Worm (Caenorhabditis elegans) whole organism, L4 larva: ENCODE data around the gene T23F11.6.

Experiments
- T26A8.4 ChIP-seq: fragments of 200-800 bp; sonication (Bioruptor generic); IDR thresholded peaks from 2 replicates; pipeline ENCODE4 v1.3.6; 2022; ENCODE audit warnings: missing genetic modification characterization, missing compliant biosample characterization
- ZK546.5 ChIP-seq, 2 experiments: sonication (generic microtip); optimal IDR thresholded peaks; 2 replicates each; lab custom pipeline; 2017; ENCODE audit warnings: missing biosample characterization in 2 of 2, missing genetic modification characterization in 2 of 2
- aha-1 ChIP-seq: fragments of 150-350 bp; peaks from one replicate; lab custom pipeline; 2014; ENCODE audit warnings: missing biosample characterization, missing genetic modification characterization
- ceh-20 ChIP-seq: fragments of 200-800 bp; sonication (Bioruptor generic); IDR thresholded peaks from 2 replicates; pipeline ENCODE4 v1.3.6; 2022; ENCODE audit warnings: missing genetic modification reagents, missing genetic modification characterization, missing compliant biosample characterization
- ceh-32 ChIP-seq: sonication (generic microtip); optimal IDR thresholded peaks from 2 replicates; lab custom pipeline; 2016; ENCODE audit warnings: mild to moderate bottlenecking, missing genetic modification characterization, missing compliant biosample characterization; ENCODE audit not compliant: poor library complexity
- ceh-44 ChIP-seq: fragments of 200-800 bp; sonication (Bioruptor generic); IDR thresholded peaks from 2 replicates; pipeline ENCODE4 v1.3.6; 2022; ENCODE audit warnings: missing genetic modification reagents, missing genetic modification characterization, missing compliant biosample characterization
- daf-16 ChIP-seq, 3 experiments: sonication (generic microtip); optimal IDR thresholded peaks; 2 replicates each; lab custom pipeline; 2016 to 2017; ENCODE audit warnings: missing genetic modification characterization in 3 of 3, missing genetic modification reagents in 3 of 3, mild to moderate bottlenecking in 2 of 3, missing compliant biosample characterization in 2 of 3, missing biosample characterization in 1 of 3, moderate library complexity in 1 of 3
- daf-8 ChIP-seq: fragments of 200-800 bp; sonication (Bioruptor generic); IDR thresholded peaks from 2 replicates; pipeline ENCODE4 v1.3.6; 2022; ENCODE audit warnings: missing genetic modification characterization, missing compliant biosample characterization
- dmd-6 ChIP-seq: fragments of 200-800 bp; sonication (Bioruptor generic); IDR thresholded peaks from 2 replicates; pipeline ENCODE4 v1.3.6; 2022; ENCODE audit warnings: missing genetic modification reagents, missing genetic modification characterization, missing compliant biosample characterization
- dpl-1 ChIP-seq: fragments of 150-350 bp; optimal IDR thresholded peaks from 2 replicates; lab custom pipeline; 2014; ENCODE audit warnings: missing biosample characterization, missing genetic modification reagents, missing genetic modification characterization
- dve-1 ChIP-seq: sonication (generic microtip); optimal IDR thresholded peaks from 2 replicates; lab custom pipeline; 2017; ENCODE audit warnings: antibody characterized with exemption, mild to moderate bottlenecking, missing genetic modification characterization, missing compliant biosample characterization; ENCODE audit not compliant: insufficient read depth
- fkh-10 ChIP-seq: fragments of 150-350 bp; optimal IDR thresholded peaks from 2 replicates; lab custom pipeline; 2014; ENCODE audit warnings: missing biosample characterization, missing genetic modification reagents, missing genetic modification characterization
- gei-8 ChIP-seq: fragments of 200-800 bp; sonication (Bioruptor generic); optimal IDR thresholded peaks from 2 replicates; lab custom pipeline; 2018; ENCODE audit warnings: mild to moderate bottlenecking, missing genetic modification characterization, missing compliant biosample characterization
- hlh-11 ChIP-seq: fragments of 200-800 bp; sonication (Bioruptor generic); optimal IDR thresholded peaks from 2 replicates; lab custom pipeline; 2018; ENCODE audit warnings: mild to moderate bottlenecking, missing genetic modification characterization, missing compliant biosample characterization
- hlh-30 ChIP-seq: sonication (generic microtip); optimal IDR thresholded peaks from 2 replicates; lab custom pipeline; 2017; ENCODE audit warnings: antibody characterized with exemption, mild to moderate bottlenecking, missing genetic modification characterization, missing compliant biosample characterization; ENCODE audit not compliant: insufficient read depth
- hmg-1.1 ChIP-seq: fragments of 200-800 bp; sonication (Bioruptor generic); IDR thresholded peaks from 2 replicates; pipeline ENCODE4 v1.3.6; 2022; ENCODE audit warnings: missing genetic modification reagents, missing genetic modification characterization, missing compliant biosample characterization
- lin-39 ChIP-seq: fragments of 150-350 bp; optimal IDR thresholded peaks from 2 replicates; lab custom pipeline; 2014; ENCODE audit warnings: missing biosample characterization, missing genetic modification reagents, missing genetic modification characterization
- madf-5 ChIP-seq, 2 experiments: fragments of 200-800 bp; sonication (Bioruptor generic); IDR thresholded peaks; 2 replicates each; pipeline ENCODE4 v1.3.6; 2022; ENCODE audit warnings: missing compliant biosample characterization in 2 of 2, missing genetic modification characterization in 2 of 2
- mdl-1 ChIP-seq, 2 experiments: fragments of 150-350 bp in 1 of 2; sonication (generic microtip) in 1 of 2; optimal IDR thresholded peaks; 2 replicates each; lab custom pipeline; 2014 to 2017; ENCODE audit warnings: missing biosample characterization in 2 of 2, missing genetic modification characterization in 2 of 2
- mep-1 ChIP-seq: fragments of 150-350 bp; sonication (generic microtip); optimal IDR thresholded peaks from 3 replicates; lab custom pipeline; 2014; ENCODE audit warnings: missing biosample characterization, missing genetic modification characterization
- mxl-3 ChIP-seq: fragments of 200-800 bp; sonication (Bioruptor generic); optimal IDR thresholded peaks from 2 replicates; lab custom pipeline; 2018; ENCODE audit warnings: mild to moderate bottlenecking, missing genetic modification characterization, missing compliant biosample characterization
- nhr-102 ChIP-seq: sonication (generic microtip); optimal IDR thresholded peaks from 2 replicates; lab custom pipeline; 2016; ENCODE audit warnings: mild to moderate bottlenecking, missing genetic modification characterization, moderate library complexity, missing compliant biosample characterization
- nhr-11 ChIP-seq: fragments of 150-350 bp; optimal IDR thresholded peaks from 2 replicates; lab custom pipeline; 2014; ENCODE audit warnings: missing biosample characterization, missing genetic modification characterization
- nhr-237 ChIP-seq: sonication (generic microtip); optimal IDR thresholded peaks from 2 replicates; lab custom pipeline; 2017; ENCODE audit warnings: missing biosample characterization, missing genetic modification characterization
- nhr-25 ChIP-seq: sonication (generic microtip); optimal IDR thresholded peaks from 2 replicates; lab custom pipeline; 2017; ENCODE audit warnings: missing genetic modification characterization, mild to moderate bottlenecking, missing compliant biosample characterization, antibody characterized with exemption, moderate library complexity, borderline replicate concordance; ENCODE audit not compliant: insufficient read depth
- nhr-28 ChIP-seq: fragments of 150-350 bp; optimal IDR thresholded peaks from 2 replicates; lab custom pipeline; 2014; ENCODE audit warnings: missing biosample characterization, missing genetic modification characterization
- nhr-48 ChIP-seq: sonication (generic microtip); optimal IDR thresholded peaks from 2 replicates; lab custom pipeline; 2016; ENCODE audit warnings: mild to moderate bottlenecking, missing genetic modification characterization, missing compliant biosample characterization
- nhr-76 ChIP-seq: fragments of 150-350 bp; optimal IDR thresholded peaks from 2 replicates; lab custom pipeline; 2014; ENCODE audit warnings: missing biosample characterization, missing genetic modification characterization
- pqm-1 ChIP-seq: sonication (generic microtip); optimal IDR thresholded peaks from 2 replicates; lab custom pipeline; 2017; ENCODE audit warnings: missing biosample characterization, missing genetic modification characterization
- rbr-2 ChIP-seq: sonication (generic microtip); optimal IDR thresholded peaks from 2 replicates; lab custom pipeline; 2016; ENCODE audit warnings: missing genotype, missing genetic modification characterization, missing compliant biosample characterization
- set-16 ChIP-seq: fragments of 200-800 bp; sonication (Bioruptor generic); IDR thresholded peaks from 2 replicates; pipeline ENCODE4 v1.3.6; 2022; ENCODE audit warnings: missing genetic modification reagents, missing genetic modification characterization, missing compliant biosample characterization
- spr-3 ChIP-seq: fragments of 200-800 bp; sonication (Bioruptor generic); optimal IDR thresholded peaks from 2 replicates; lab custom pipeline; 2018; ENCODE audit warnings: mild to moderate bottlenecking, missing genetic modification characterization, missing compliant biosample characterization
- tra-1 ChIP-seq: fragments of 200-800 bp; sonication (Bioruptor generic); IDR thresholded peaks from 2 replicates; pipeline ENCODE4 v1.3.6; 2022; ENCODE audit warnings: missing genetic modification reagents, missing genetic modification characterization, missing compliant biosample characterization
- unc-130 ChIP-seq: sonication (generic microtip); optimal IDR thresholded peaks from 2 replicates; lab custom pipeline; 2016; ENCODE audit warnings: missing genetic modification reagents, missing genetic modification characterization, missing compliant biosample characterization
- unc-62 ChIP-seq, 3 experiments: fragments of 150-350 bp in 1 of 3; sonication (generic microtip); optimal IDR thresholded peaks in 2 of 3; peaks in 1 of 3; 1 replicate in 1 of 3; 2 replicates in 2 of 3; lab custom pipeline; 2014 to 2017; ENCODE audit warnings: missing biosample characterization in 3 of 3, missing genetic modification characterization in 3 of 3, missing genetic modification reagents in 3 of 3, missing genotype in 1 of 3
- zfp-2 ChIP-seq: sonication (generic microtip); optimal IDR thresholded peaks from 2 replicates; lab custom pipeline; 2016; ENCODE audit warnings: mild to moderate bottlenecking, missing genetic modification characterization, missing compliant biosample characterization

T23F11.6 gene

DNA sequence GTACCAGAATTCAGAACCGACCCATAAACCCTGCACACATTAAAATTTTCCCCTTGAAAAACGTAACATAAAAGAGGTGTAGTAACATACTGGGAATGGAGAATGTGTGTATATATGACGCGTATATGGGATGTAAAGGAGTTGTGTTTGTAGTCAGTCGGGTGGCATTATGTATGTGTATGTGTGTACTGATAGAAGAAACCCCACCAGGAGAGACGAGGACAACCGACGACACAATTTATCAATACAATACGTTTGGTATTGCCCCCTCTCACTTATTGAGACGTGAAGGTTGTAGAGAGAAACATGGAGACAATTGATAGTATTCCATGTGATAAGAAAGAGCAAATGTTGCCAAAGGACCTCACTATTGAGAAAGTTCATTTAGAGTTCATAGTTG lies 20.4 kb upstream of the T23F11.6 start:
- 0 out of 2 replicates have a peak, but pooled peaks have one; percentile 13 for TF ChIP-seq dmd-6 (GFP tag; lab: Robert Waterston, UW)
- no peak for TF ChIP-seq daf-16 (GFP tag; optimal IDR thresholded peaks at IDR 0.05; lab: Kevin White, UChicago)
- TF ChIP-seq daf-16 (tag; optimal IDR thresholded peaks at IDR 0.05; lab: Kevin White, UChicago), result peak; percentile 56
- peak in 1 of 2 experiments; percentile 6 for TF ChIP-seq mdl-1 (tag; optimal IDR thresholded peaks at IDR 0.05; lab: Kevin White, UChicago)
- peak; percentile 85 for TF ChIP-seq pqm-1
- no peak for TF ChIP-seq nhr-11
- TF ChIP-seq dpl-1 (GFP tag; lab: Kevin White, UChicago), result no peak
- TF ChIP-seq nhr-48 (tag; lab: Kevin White, UChicago), result no peak
- no peak for TF ChIP-seq madf-5 (GFP tag; IDR thresholded peaks at IDR 0.05; lab: Robert Waterston, UW)
- TF ChIP-seq nhr-237, result no peak
- TF ChIP-seq T26A8.4 (GFP tag; lab: Robert Waterston, UW), result no peak
- no peak for TF ChIP-seq tra-1 (GFP tag; lab: Robert Waterston, UW)
- no peak for TF ChIP-seq ceh-32 (tag; lab: Kevin White, UChicago)
- TF ChIP-seq zfp-2 (tag; lab: Kevin White, UChicago), result no peak
- TF ChIP-seq spr-3 (GFP tag; lab: Kevin White, UChicago), result no peak
- TF ChIP-seq aha-1, result peak; percentile 66
- TF ChIP-seq ceh-20 (GFP tag; lab: Robert Waterston, UW), result no peak
- no peak for TF ChIP-seq lin-39 (tag; lab: Kevin White, UChicago)
- no peak for TF ChIP-seq fkh-10 (GFP tag; lab: Kevin White, UChicago)
- TF ChIP-seq dve-1 (tag; lab: Kevin White, UChicago), result peak; percentile 21
- no peak for TF ChIP-seq ZK546.5 (tag; optimal IDR thresholded peaks at IDR 0.05; lab: Kevin White, UChicago)
- TF ChIP-seq nhr-28 (tag; lab: Kevin White, UChicago), result peak; percentile 97

DNA sequence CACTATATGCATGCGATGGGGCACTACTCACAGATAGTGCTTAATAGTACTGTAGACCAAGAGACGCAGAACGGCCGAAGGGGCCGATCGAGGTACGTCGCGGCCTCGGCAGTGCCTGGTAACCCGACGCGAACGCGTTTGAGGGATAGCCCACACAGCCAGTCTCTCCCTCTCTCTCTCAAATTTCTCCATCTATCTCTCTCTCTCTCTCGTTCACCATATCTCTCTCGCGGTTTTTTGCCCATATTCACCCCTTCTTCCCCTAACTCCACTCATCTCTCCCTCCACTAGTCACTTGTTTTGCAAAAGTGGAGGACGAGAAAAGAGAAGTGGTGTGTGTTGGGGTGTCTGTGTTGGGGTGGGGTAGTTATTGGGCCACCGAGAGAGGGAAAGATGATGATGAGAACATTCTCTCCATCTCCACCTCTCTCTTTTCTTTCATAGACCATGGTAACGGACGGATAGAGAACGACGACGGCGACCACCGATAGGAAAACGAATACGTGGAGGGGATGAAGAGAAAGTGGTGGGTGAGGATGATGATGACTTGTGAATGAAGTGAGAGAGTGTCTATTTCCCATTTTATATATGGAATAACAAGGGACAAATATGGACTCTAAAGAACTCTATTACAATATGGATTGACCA lies 19.2 kb upstream of the T23F11.6 start:
- TF ChIP-seq hlh-30 (tag; lab: Kevin White, UChicago) (peak; percentile 46), mxl-3 (GFP tag; lab: Kevin White, UChicago) (peak; percentile 22), mdl-1 (tag; optimal IDR thresholded peaks at IDR 0.05; lab: Kevin White, UChicago) (peak; percentile 26 to 78), mep-1 (tag; lab: Kevin White, UChicago) (peak; percentile 59), unc-62 (GFP tag; optimal IDR thresholded peaks at IDR 0.05 in 1 of 2; lab: Kevin White, UChicago) (peak in 1 of 2 experiments; percentile 82), unc-62 (tag; optimal IDR thresholded peaks at IDR 0.05; lab: Kevin White, UChicago) (no peak), ceh-44 (GFP tag; lab: Robert Waterston, UW) (no peak), nhr-76 (no peak), hmg-1.1 (GFP tag; lab: Robert Waterston, UW) (peak; percentile 62; the same call in 1 of the 2 replicates), nhr-11 (peak; percentile 19), hlh-11 (tag; lab: Kevin White, UChicago) (peak; percentile 59), gei-8 (GFP tag; lab: Kevin White, UChicago) (no peak), set-16 (peak; percentile 63), rbr-2 (tag; lab: Kevin White, UChicago) (peak; percentile 70), daf-8 (GFP tag; lab: Robert Waterston, UW) (no peak), unc-130 (no peak), nhr-25 (tag; lab: Kevin White, UChicago) (peak; percentile 66), nhr-28 (tag; lab: Kevin White, UChicago) (peak; percentile 39)

ce11 chrIII:4665272-4665671 lies 17.6 kb upstream of the T23F11.6 start, which contains the start of gene T23F11.4:
Gene T23F11.4 (minus strand): TSS chrIII:4665372.
- TF ChIP-seq aha-1 (peak; percentile 16), nhr-102 (tag; lab: Kevin White, UChicago) (no peak)
